Fruit fly (Drosophila melanogaster) whole organism, embryonic: ENCODE data around the gene vih.

Source experiments
- Atf-2 ChIP-seq: fragments of 200-800 bp; sonication (Bioruptor generic); optimal IDR thresholded peaks from 2 replicates; lab custom pipeline; 2016; ENCODE audit warnings: missing biosample characterization, missing genetic modification characterization
- Bdp1 ChIP-seq: fragments of 200-800 bp; sonication (Bioruptor generic); optimal IDR thresholded peaks from 3 replicates; lab custom pipeline; 2016; ENCODE audit warnings: missing biosample characterization, missing genetic modification characterization
- C15 ChIP-seq: fragments of 200-800 bp; sonication (Bioruptor generic); IDR thresholded peaks from 3 replicates; pipeline ENCODE4 v1.3.6; 2022; ENCODE audit warnings: missing biosample characterization, missing genetic modification characterization
- CG10209 ChIP-seq: fragments of 200-800 bp; sonication (Bioruptor generic); optimal IDR thresholded peaks from 3 replicates; lab custom pipeline; 2017; ENCODE audit warnings: missing biosample characterization, mild to moderate bottlenecking, missing genetic modification characterization, missing genetic modification reagents
- CG10462 ChIP-seq: fragments of 200-800 bp; sonication (Bioruptor generic); optimal IDR thresholded peaks from 2 replicates; lab custom pipeline; 2016; ENCODE audit warnings: missing biosample characterization, missing genetic modification characterization
- CG11085 ChIP-seq: fragments of 200-800 bp; sonication (Bioruptor generic); IDR thresholded peaks from 2 replicates; pipeline ENCODE4 v1.3.6; 2022; ENCODE audit warnings: missing biosample characterization, missing genetic modification characterization
- CG11504 ChIP-seq: fragments of 200-800 bp; sonication (Bioruptor generic); optimal IDR thresholded peaks from 3 replicates; lab custom pipeline; 2019; ENCODE audit warnings: missing biosample characterization, mild to moderate bottlenecking, missing genetic modification characterization, moderate library complexity
- CG12104 ChIP-seq: fragments of 200-800 bp; sonication (Bioruptor generic); optimal IDR thresholded peaks from 3 replicates; lab custom pipeline; 2016; ENCODE audit warnings: missing biosample characterization, missing genetic modification characterization
- CG13424 ChIP-seq: fragments of 200-800 bp; sonication (Bioruptor generic); optimal IDR thresholded peaks from 2 replicates; lab custom pipeline; 2019; ENCODE audit warnings: missing biosample characterization, mild to moderate bottlenecking, missing genetic modification characterization, moderate library complexity
- CG15073 ChIP-seq: fragments of 200-800 bp; sonication (Bioruptor generic); optimal IDR thresholded peaks from 2 replicates; lab custom pipeline; 2016; ENCODE audit warnings: missing biosample characterization, missing genetic modification characterization
- CG17912 ChIP-seq: fragments of 200-800 bp; sonication (Bioruptor generic); optimal IDR thresholded peaks from 2 replicates; lab custom pipeline; 2018; ENCODE audit warnings: missing biosample characterization, mild to moderate bottlenecking, missing genetic modification characterization
- CG18619 ChIP-seq: fragments of 200-800 bp; sonication (Bioruptor generic); optimal IDR thresholded peaks from 3 replicates; lab custom pipeline; 2017; ENCODE audit warnings: missing biosample characterization, mild to moderate bottlenecking, missing genetic modification characterization
- CG2199 ChIP-seq: fragments of 200-800 bp; sonication (Bioruptor generic); IDR thresholded peaks from 3 replicates; pipeline ENCODE4 v1.3.6; 2022; ENCODE audit warnings: missing biosample characterization, missing genetic modification characterization
- CG2678 ChIP-seq: fragments of 200-800 bp; sonication (Bioruptor generic); optimal IDR thresholded peaks from 3 replicates; lab custom pipeline; 2019; ENCODE audit warnings: missing biosample characterization, mild to moderate bottlenecking, missing genetic modification characterization, moderate library complexity
- CG3163 ChIP-seq: fragments of 200-800 bp; sonication (Bioruptor generic); optimal IDR thresholded peaks from 3 replicates; lab custom pipeline; 2016; ENCODE audit warnings: missing biosample characterization, missing genetic modification characterization
- CG3407 ChIP-seq: fragments of 200-800 bp; sonication (Bioruptor generic); optimal IDR thresholded peaks from 2 replicates; lab custom pipeline; 2018; ENCODE audit warnings: missing biosample characterization, mild to moderate bottlenecking, missing genetic modification characterization
- CG3847 ChIP-seq: fragments of 200-800 bp; sonication (Bioruptor generic); IDR thresholded peaks from 2 replicates; pipeline ENCODE4 v1.3.6; 2022; ENCODE audit warnings: missing biosample characterization, missing genetic modification characterization
- CG43689 ChIP-seq: fragments of 200-800 bp; sonication (Bioruptor generic); IDR thresholded peaks from 2 replicates; pipeline ENCODE4 v1.3.6; 2022; ENCODE audit warnings: missing biosample characterization, missing genetic modification characterization
- CG6175 ChIP-seq: fragments of 200-800 bp; sonication (Bioruptor generic); IDR thresholded peaks from 3 replicates; pipeline ENCODE4 v1.3.6; 2022; ENCODE audit warnings: missing biosample characterization, missing genetic modification characterization
- CG6683 ChIP-seq: fragments of 200-800 bp; sonication (Bioruptor generic); optimal IDR thresholded peaks from 2 replicates; lab custom pipeline; 2017; ENCODE audit warnings: missing biosample characterization, mild to moderate bottlenecking, missing genetic modification characterization, missing genetic modification reagents
- CG6813 ChIP-seq: fragments of 200-800 bp; sonication (Bioruptor generic); optimal IDR thresholded peaks from 2 replicates; lab custom pipeline; 2017; ENCODE audit warnings: missing biosample characterization, missing genetic modification characterization, mild to moderate bottlenecking, moderate library complexity, missing genetic modification reagents
- CG7786 ChIP-seq: fragments of 200-800 bp; sonication (Bioruptor generic); optimal IDR thresholded peaks from 2 replicates; lab custom pipeline; 2016; ENCODE audit warnings: missing biosample characterization, missing genetic modification characterization
- CG8765 ChIP-seq: fragments of 200-800 bp; sonication (Bioruptor generic); IDR thresholded peaks from 2 replicates; pipeline ENCODE4 v1.3.6; 2022; ENCODE audit warnings: missing biosample characterization, missing genetic modification characterization
- CHES-1-like ChIP-seq: fragments of 200-800 bp; sonication (Bioruptor generic); optimal IDR thresholded peaks from 2 replicates; lab custom pipeline; 2016; ENCODE audit warnings: missing biosample characterization, missing genetic modification characterization
- Chrac-16 ChIP-seq: fragments of 200-800 bp; sonication (Bioruptor generic); optimal IDR thresholded peaks from 3 replicates; lab custom pipeline; 2016; ENCODE audit warnings: missing biosample characterization, missing genetic modification characterization
- CrebB ChIP-seq: fragments of 200-800 bp; sonication (Bioruptor generic); optimal IDR thresholded peaks from 3 replicates; lab custom pipeline; 2018; ENCODE audit warnings: missing biosample characterization, mild to moderate bottlenecking, missing genetic modification characterization
- D19A ChIP-seq: fragments of 200-800 bp; optimal IDR thresholded peaks from 3 replicates; lab custom pipeline; 2019; ENCODE audit warnings: missing biosample characterization, mild to moderate bottlenecking, missing genetic modification characterization, moderate library complexity
- Ets65A ChIP-seq: fragments of 200-800 bp; sonication (Bioruptor generic); peaks from one replicate; lab custom pipeline; 2016; ENCODE audit warnings: missing biosample characterization, missing genetic modification characterization
- Max ChIP-seq: fragments of 200-800 bp; sonication (Bioruptor generic); optimal IDR thresholded peaks from 2 replicates; lab custom pipeline; 2016; ENCODE audit warnings: missing biosample characterization, mild to moderate bottlenecking, missing genetic modification characterization
- Med ChIP-seq: fragments of 200-800 bp; sonication (Bioruptor generic); peaks from one replicate; lab custom pipeline; 2016; ENCODE audit warnings: missing biosample characterization, missing genetic modification characterization, mild to moderate bottlenecking, inconsistent platforms, moderate library complexity
- NC2β ChIP-seq: fragments of 200-800 bp; sonication (Bioruptor generic); optimal IDR thresholded peaks from 2 replicates; lab custom pipeline; 2016; ENCODE audit warnings: missing biosample characterization, missing genetic modification characterization
- Ptx1 ChIP-seq: fragments of 200-800 bp; sonication (Bioruptor generic); IDR thresholded peaks from 2 replicates; pipeline ENCODE4 v1.3.6; 2022; ENCODE audit warnings: missing biosample characterization, missing genetic modification characterization
- Ravus ChIP-seq: fragments of 200-800 bp; sonication (Bioruptor generic); IDR thresholded peaks from 2 replicates; pipeline ENCODE4 v1.3.6; 2022; ENCODE audit warnings: missing biosample characterization, missing genetic modification characterization
- cas ChIP-seq: fragments of 200-800 bp; sonication (Bioruptor generic); IDR thresholded peaks from 2 replicates; pipeline ENCODE4 v1.3.6; 2022; ENCODE audit warnings: missing biosample characterization, missing genetic modification characterization
- chif ChIP-seq, 2 experiments: fragments of 200-800 bp; sonication (Bioruptor generic); optimal IDR thresholded peaks; 3 replicates each; lab custom pipeline; 2016; ENCODE audit warnings: missing biosample characterization in 2 of 2, missing genetic modification characterization in 2 of 2
- ci ChIP-seq: fragments of 200-800 bp; sonication (Bioruptor generic); IDR thresholded peaks from 3 replicates; pipeline ENCODE4 v1.3.6; 2022; ENCODE audit warnings: missing biosample characterization, missing genetic modification characterization
- dpn ChIP-seq, 2 experiments: fragments of 200-800 bp; sonication (Bioruptor generic); optimal IDR thresholded peaks; 3 replicates each; lab custom pipeline; 2016; ENCODE audit warnings: missing biosample characterization in 2 of 2, missing genetic modification characterization in 2 of 2
- ham ChIP-seq: fragments of 200-800 bp; sonication (Bioruptor generic); IDR thresholded peaks from 2 replicates; pipeline ENCODE4 v1.3.6; 2022; ENCODE audit warnings: missing biosample characterization, missing genetic modification characterization
- hth ChIP-seq: fragments of >200 bp; optimal IDR thresholded peaks from 2 replicates; lab custom pipeline; 2017; ENCODE audit warnings: inconsistent platforms
- kay ChIP-seq: fragments of 200-800 bp; sonication (Bioruptor generic); optimal IDR thresholded peaks from 2 replicates; lab custom pipeline; 2016; ENCODE audit warnings: missing biosample characterization, missing genetic modification characterization
- pan ChIP-seq, 4 experiments: fragments of >200 bp in 3 of 4; fragments of 200-800 bp in 1 of 4; sonication (Bioruptor generic) in 1 of 4; optimal IDR thresholded peaks in 3 of 4; IDR thresholded peaks in 1 of 4; 2 replicates each; pipeline versions ENCODE4 v1.3.6 to Lab custom; 2017 to 2022; ENCODE audit warnings: missing biosample characterization in 2 of 4, missing genetic modification characterization in 2 of 4, mixed read lengths in 1 of 4
- ranshi ChIP-seq: fragments of 200-800 bp; sonication (Bioruptor generic); IDR thresholded peaks from 2 replicates; pipeline ENCODE4 v1.3.6; 2022; ENCODE audit warnings: missing biosample characterization, missing genetic modification characterization
- stwl ChIP-seq: fragments of 200-800 bp; sonication (Bioruptor generic); optimal IDR thresholded peaks from 3 replicates; lab custom pipeline; 2018; ENCODE audit warnings: missing biosample characterization, mild to moderate bottlenecking, missing genetic modification characterization, moderate library complexity
- vfl ChIP-seq: fragments of 200-800 bp; sonication (Bioruptor generic); optimal IDR thresholded peaks from 2 replicates; lab custom pipeline; 2016; ENCODE audit warnings: missing biosample characterization, missing genetic modification characterization
- wdn ChIP-seq: fragments of 200-800 bp; sonication (Bioruptor generic); IDR thresholded peaks from 2 replicates; pipeline ENCODE4 v1.3.6; 2022; ENCODE audit warnings: missing biosample characterization, missing genetic modification characterization
- zf30C ChIP-seq: fragments of 200-800 bp; sonication (Bioruptor generic); optimal IDR thresholded peaks from 3 replicates; lab custom pipeline; 2018; ENCODE audit warnings: missing biosample characterization, mild to moderate bottlenecking, missing genetic modification characterization

Gene vih

dm6 chr3L:12471471-12471978, 32.6 kb upstream of the vih start, which contains the start of gene CG10616 (continued):
- TF ChIP-seq ci (GFP tag; lab: Robert Waterston, UW) (no peak), NC2β (GFP tag; lab: Kevin White, UChicago) (no peak), cas (GFP tag; lab: Robert Waterston, UW) (no peak), CG3163 (GFP tag; lab: Kevin White, UChicago) (no peak), ranshi (GFP tag; lab: Robert Waterston, UW) (no peak), CG6813 (GFP tag; lab: Kevin White, UChicago) (no peak), kay (GFP tag; lab: Kevin White, UChicago) (no peak), vfl (GFP tag; lab: Kevin White, UChicago) (no peak), Ravus (GFP tag; lab: Robert Waterston, UW) (no peak), Bdp1 (GFP tag; lab: Kevin White, UChicago) (no peak), CG6683 (no peak), stwl (peak; percentile 85), CG7786 (GFP tag; lab: Kevin White, UChicago) (no peak), CG10209 (GFP tag; lab: Kevin White, UChicago) (no peak), CrebB (no peak), wdn (GFP tag; lab: Robert Waterston, UW) (no peak), CG43689 (GFP tag; lab: Robert Waterston, UW) (no peak), C15 (no peak), CG13424 (tag; lab: Kevin White, UChicago) (no peak), CG11085 (no peak), CG17912 (GFP tag; lab: Kevin White, UChicago) (no peak), ham (no peak), CG3407 (GFP tag; lab: Kevin White, UChicago) (no peak), CG2678 (no peak), Chrac-16 (GFP tag; lab: Kevin White, UChicago) (no peak), CG6175 (GFP tag; lab: Robert Waterston, UW) (no peak), Max (GFP tag; lab: Kevin White, UChicago) (no peak), zf30C (GFP tag; lab: Kevin White, UChicago) (no peak), CG8765 (GFP tag; lab: Robert Waterston, UW) (no peak), Ptx1 (GFP tag; lab: Robert Waterston, UW) (no peak), dpn (GFP tag; optimal IDR thresholded peaks at IDR 0.05; lab: Kevin White, UChicago) (peak in 1 of 2 experiments; percentile 18), chif (GFP tag; optimal IDR thresholded peaks at IDR 0.05; lab: Kevin White, UChicago) (no peak), hth (lab: Kevin White, UChicago) (no peak), CG18619 (no peak), pan (optimal IDR thresholded peaks at IDR 0.05; lab: Kevin White, UChicago) (no peak), pan (GFP tag; optimal IDR thresholded peaks at IDR 0.05 in 1 of 2, IDR thresholded peaks at IDR 0.05 in 1 of 2) (no peak), CG10462 (GFP tag; lab: Kevin White, UChicago) (no peak), CG3847 (GFP tag; lab: Robert Waterston, UW) (0 out of 2 replicates have a peak, but pooled peaks have one; percentile 13), Atf-2 (no peak), CHES-1-like (GFP tag; lab: Kevin White, UChicago) (no peak), CG11504 (tag; lab: Kevin White, UChicago) (no peak)

dm6 chr3L:12478229-12478628, 25.9 kb upstream of the vih start:
- TF ChIP-seq CG15073 = no peak
- TF ChIP-seq CG2199 = peak; percentile 71; the same call in 1 of the 3 replicates
- TF ChIP-seq Med = peak; percentile 12
- no peak for TF ChIP-seq CG7786 (GFP tag; lab: Kevin White, UChicago)
- TF ChIP-seq D19A (tag; lab: Kevin White, UChicago) = peak; percentile 67
- TF ChIP-seq Ets65A (GFP tag; lab: Kevin White, UChicago) = peak; percentile 63
- no peak for TF ChIP-seq CG12104 (GFP tag; lab: Kevin White, UChicago)
